Worm (Caenorhabditis elegans): ENCODE data around the gene F13A2.2.

The F13A2.2 gene

DNA sequence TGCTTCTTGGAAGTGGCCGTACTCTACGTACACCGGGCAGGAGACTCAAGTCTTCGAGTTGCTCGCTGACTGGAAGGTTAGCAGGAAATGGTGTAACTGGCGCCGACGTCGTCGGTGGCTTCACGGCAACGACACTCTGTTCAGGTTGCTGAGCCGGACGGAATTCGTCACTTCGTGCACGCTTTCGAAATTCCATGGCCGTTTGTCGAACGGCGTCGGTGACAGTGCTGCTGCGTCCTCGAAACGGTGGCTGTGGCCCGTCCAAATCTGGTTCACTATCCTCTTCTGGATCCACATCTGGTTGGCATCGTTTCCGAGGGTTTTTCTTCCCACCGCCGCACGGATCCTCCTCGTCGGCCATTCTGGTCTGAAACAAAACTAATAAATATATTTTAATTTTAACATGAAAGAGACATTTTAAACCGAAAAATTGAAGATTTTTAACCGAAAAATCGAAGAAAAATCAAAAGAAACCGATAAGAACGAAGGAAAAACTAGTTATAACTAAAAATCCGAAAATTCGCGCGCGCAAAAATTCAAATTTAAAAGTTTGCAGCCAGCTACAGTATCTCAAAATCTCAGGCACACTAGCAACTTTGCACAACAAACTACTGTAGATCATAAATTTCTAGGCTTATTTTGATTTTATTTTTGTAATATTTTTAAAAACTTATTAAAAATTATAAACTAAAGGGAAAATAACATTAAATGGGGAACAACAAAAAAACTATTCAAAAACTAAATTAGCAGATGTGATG, 8.4 kb downstream of the F13A2.2 start, which contains the start of gene F32D1.7 (continued):
- no peak for TF ChIP-seq cebp-2 (GFP tag; IDR thresholded peaks at IDR 0.05)
- TF ChIP-seq lin-35 (GFP tag; optimal IDR thresholded peaks at IDR 0.05) = peak in 1 of 3 experiments; percentile 12
- no peak for TF ChIP-seq tbp1 (GFP tag; optimal IDR thresholded peaks at IDR 0.05)
- no peak for TF ChIP-seq F55B11.4 (tag; optimal IDR thresholded peaks at IDR 0.05; ENCODE audit: borderline replicate concordance, insufficient read depth)

DNA sequence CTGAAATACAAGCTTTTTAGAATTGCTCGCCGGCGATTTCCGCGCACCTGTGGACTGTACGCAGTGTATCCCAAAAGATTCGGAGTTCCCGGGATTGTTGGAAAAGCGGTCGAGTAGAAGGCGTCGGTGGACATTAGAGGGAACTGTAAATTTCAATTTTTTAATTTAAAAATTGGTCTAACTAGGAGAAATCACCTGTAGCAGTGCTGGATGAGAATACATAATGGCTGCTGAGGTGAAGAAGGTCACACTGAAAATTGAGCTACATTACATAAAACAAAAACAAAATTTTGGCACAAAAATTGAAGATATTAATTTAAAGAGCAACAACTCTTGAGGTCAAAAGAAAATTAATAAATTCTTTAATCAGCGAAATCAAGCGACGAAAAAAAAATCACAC, 9.8 kb downstream of the F13A2.2 start, which contains the start of gene neg-1:
TSS of gene neg-1 (minus strand) at position 250 of the 400 bp plus-strand sequence.
- TF ChIP-seq Y53G8AR.9 (GFP tag; conservative IDR thresholded peaks at IDR 0.05) (0 out of 2 replicates have a peak, but pooled peaks have one; percentile 18), madf-6 (GFP tag; IDR thresholded peaks at IDR 0.05) (peak; percentile 58), hsf-1 (GFP tag; IDR thresholded peaks at IDR 0.05) (0 out of 2 replicates have a peak, but pooled peaks have one; percentile 51), lin-54 (GFP tag; optimal IDR thresholded peaks at IDR 0.05) (peak; percentile 3), rec-8 (tag; optimal IDR thresholded peaks at IDR 0.05) (no peak), efl-1 (GFP tag; optimal IDR thresholded peaks at IDR 0.05) (peak; percentile 18), attf-6 (GFP tag; IDR thresholded peaks at IDR 0.05) (0 out of 2 replicates have a peak, but pooled peaks have one; percentile 21), B0336.3 (GFP tag; IDR thresholded peaks at IDR 0.05) (peak; percentile 17; the same call in 1 of the 2 replicates), xnd-1 (tag; optimal IDR thresholded peaks at IDR 0.05) (peak; percentile 43), unc-130 (GFP tag; optimal IDR thresholded peaks at IDR 0.05) (no peak), Y79H2A.3 (GFP tag; conservative IDR thresholded peaks at IDR 0.05) (peak; percentile 28; the same call in 1 of the 2 replicates), madf-3 (GFP tag; IDR thresholded peaks at IDR 0.05) (peak; percentile 63; the same call in 1 of the 2 replicates), repo-1 (tag; optimal IDR thresholded peaks at IDR 0.05) (no peak)

DNA sequence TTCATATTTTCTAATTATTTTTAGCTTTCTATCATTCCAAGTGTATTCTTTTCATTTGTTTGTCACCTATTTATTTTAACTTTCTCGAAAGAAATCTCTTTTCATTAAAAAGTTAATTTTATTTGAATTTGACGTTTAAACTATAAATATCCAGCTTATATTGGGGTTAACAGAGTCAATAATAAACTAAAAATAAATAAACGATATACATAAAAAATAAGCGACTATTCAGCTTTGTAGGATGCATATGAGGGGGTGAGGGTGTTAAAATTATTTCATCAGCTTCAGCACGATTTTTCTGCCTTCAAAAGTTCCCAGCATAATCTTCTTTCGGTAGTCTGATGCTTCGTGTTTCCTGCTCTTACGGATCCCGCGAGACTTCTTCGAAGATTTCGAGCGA, 10.7 kb downstream of the F13A2.2 start:
- TF ChIP-seq xnd-1 (tag; optimal IDR thresholded peaks at IDR 0.05) (no peak), ekl-4 (GFP tag; IDR thresholded peaks at IDR 0.05) (0 out of 2 replicates have a peak, but pooled peaks have one; percentile 44), ceh-58 (GFP tag; IDR thresholded peaks at IDR 0.05) (no peak), snpc-3.4 (tag; optimal IDR thresholded peaks at IDR 0.05) (peak; percentile 44), F22D6.2 (tag; optimal IDR thresholded peaks at IDR 0.05) (no peak), B0019.2 (GFP tag; conservative IDR thresholded peaks at IDR 0.05) (no peak), ceh-40 (GFP tag; IDR thresholded peaks at IDR 0.05) (no peak), nhr-120 (GFP tag; IDR thresholded peaks at IDR 0.05) (no peak), ama-1 (optimal IDR thresholded peaks at IDR 0.05) (no peak), ama-1 (GFP tag; optimal IDR thresholded peaks at IDR 0.05) (peak; percentile 15 to 52), akir-1 (GFP tag; optimal IDR thresholded peaks at IDR 0.05) (no peak), madf-8 (GFP tag; conservative IDR thresholded peaks at IDR 0.05) (0 out of 2 replicates have a peak, but pooled peaks have one; percentile 14), Y79H2A.3 (GFP tag; conservative IDR thresholded peaks at IDR 0.05) (peak; percentile 76; the same call in 1 of the 2 replicates), D2030.7 (GFP tag; IDR thresholded peaks at IDR 0.05) (0 out of 2 replicates have a peak, but pooled peaks have one; percentile 28), unc-62 (GFP tag; optimal IDR thresholded peaks at IDR 0.05) (no peak), F55B11.4 (tag; optimal IDR thresholded peaks at IDR 0.05; ENCODE audit: borderline replicate concordance, insufficient read depth) (no peak), madf-6 (GFP tag; IDR thresholded peaks at IDR 0.05) (peak; percentile 59), ceh-27 (GFP tag; optimal IDR thresholded peaks at IDR 0.05) (no peak), Y53F4B.3 (GFP tag; IDR thresholded peaks at IDR 0.05) (no peak), attf-3 (GFP tag; conservative IDR thresholded peaks at IDR 0.05) (no peak), T26A5.8 (tag; optimal IDR thresholded peaks at IDR 0.05) (no peak), snpc-4 (GFP tag; optimal IDR thresholded peaks at IDR 0.05) (no peak), snpc-4 (tag; optimal IDR thresholded peaks at IDR 0.05) (peak in 1 of 4 experiments; percentile 0), hsf-1 (GFP tag; IDR thresholded peaks at IDR 0.05) (no peak), F49E8.2 (tag; optimal IDR thresholded peaks at IDR 0.05; ENCODE audit: insufficient read depth) (peak; percentile 23), somi-1 (GFP tag; optimal IDR thresholded peaks at IDR 0.05) (no peak), cebp-1 (GFP tag; IDR thresholded peaks at IDR 0.05) (no peak), cebp-1 (tag; optimal IDR thresholded peaks at IDR 0.05) (peak; percentile 14), hrde-1 (tag; optimal IDR thresholded peaks at IDR 0.05; ENCODE audit: borderline replicate concordance) (peak; percentile 15), rec-8 (tag; optimal IDR thresholded peaks at IDR 0.05) (peak in 1 of 2 experiments; percentile 24), nfyb-1 (GFP tag; IDR thresholded peaks at IDR 0.05) (0 out of 2 replicates have a peak, but pooled peaks have one; percentile 34), athp-1 (tag; optimal IDR thresholded peaks at IDR 0.05) (peak; percentile 35)

Measured in whole organism, young adult.